Worm (Caenorhabditis elegans) whole organism, L2 larva: ENCODE data around the gene C18B10.6.

Experiments used
- F13H6.1 ChIP-seq: sonication (generic microtip); optimal IDR thresholded peaks from 2 replicates; lab custom pipeline; 2016; ENCODE audit warnings: missing genetic modification characterization, missing compliant biosample characterization
- Y55F3AM.14 ChIP-seq: fragments of 200-800 bp; sonication (Bioruptor generic); optimal IDR thresholded peaks from 2 replicates; lab custom pipeline; 2018; ENCODE audit warnings: mild to moderate bottlenecking, missing genetic modification characterization, missing compliant biosample characterization
- ZK546.5 ChIP-seq: sonication (generic microtip); optimal IDR thresholded peaks from 2 replicates; lab custom pipeline; 2017; ENCODE audit warnings: missing biosample characterization, missing genetic modification characterization
- alr-1 ChIP-seq: fragments of 150-350 bp; optimal IDR thresholded peaks from 2 replicates; lab custom pipeline; 2014; ENCODE audit warnings: missing biosample characterization, missing genetic modification characterization
- ama-1 ChIP-seq: fragments of 150-350 bp; optimal IDR thresholded peaks from 2 replicates; lab custom pipeline; 2018; ENCODE audit warnings: inconsistent platforms
- ceh-82 ChIP-seq: fragments of 150-350 bp; optimal IDR thresholded peaks from 2 replicates; lab custom pipeline; 2014; ENCODE audit warnings: missing biosample characterization, missing genetic modification characterization
- dmd-4 ChIP-seq: sonication (generic microtip); optimal IDR thresholded peaks from 2 replicates; lab custom pipeline; 2017; ENCODE audit warnings: missing biosample characterization, missing genetic modification characterization
- egl-27 ChIP-seq: sonication (generic microtip); optimal IDR thresholded peaks from 3 replicates; lab custom pipeline; 2017; ENCODE audit warnings: missing biosample characterization, missing genetic modification reagents, missing genetic modification characterization
- elt-1 ChIP-seq: fragments of 150-350 bp; optimal IDR thresholded peaks from 2 replicates; lab custom pipeline; 2014; ENCODE audit warnings: missing biosample characterization, missing genetic modification characterization
- elt-3 ChIP-seq: sonication (generic microtip); optimal IDR thresholded peaks from 2 replicates; lab custom pipeline; 2017; ENCODE audit warnings: missing biosample characterization, missing genetic modification characterization
- gmeb-1 ChIP-seq: fragments of 150-350 bp; optimal IDR thresholded peaks from 2 replicates; lab custom pipeline; 2014; ENCODE audit warnings: missing biosample characterization, missing genetic modification characterization
- lin-11 ChIP-seq: fragments of 150-350 bp; sonication (generic microtip); optimal IDR thresholded peaks from 2 replicates; lab custom pipeline; 2014; ENCODE audit warnings: missing biosample characterization, missing genetic modification characterization, inconsistent platforms, mixed read lengths
- lin-13 ChIP-seq: fragments of 150-350 bp; optimal IDR thresholded peaks from 2 replicates; lab custom pipeline; 2014; ENCODE audit warnings: missing biosample characterization, missing genetic modification reagents, missing genetic modification characterization
- lin-39 ChIP-seq: fragments of 150-350 bp; optimal IDR thresholded peaks from 2 replicates; lab custom pipeline; 2014; ENCODE audit warnings: missing biosample characterization, missing genetic modification reagents, missing genetic modification characterization
- lsy-2 ChIP-seq, 2 experiments: fragments of 150-350 bp in 1 of 2; sonication (generic microtip) in 1 of 2; optimal IDR thresholded peaks; 2 replicates each; lab custom pipeline; 2014 to 2017; ENCODE audit warnings: missing biosample characterization in 2 of 2, missing genetic modification characterization in 2 of 2
- mab-5 ChIP-seq: fragments of 150-350 bp; optimal IDR thresholded peaks from 2 replicates; lab custom pipeline; 2014; ENCODE audit warnings: missing biosample characterization, missing genetic modification characterization
- mbf-1 ChIP-seq: sonication (generic microtip); optimal IDR thresholded peaks from 2 replicates; lab custom pipeline; 2017; ENCODE audit warnings: missing biosample characterization, missing genetic modification characterization
- mdl-1 ChIP-seq, 2 experiments: fragments of 150-350 bp in 1 of 2; sonication (generic microtip) in 1 of 2; optimal IDR thresholded peaks; 2 replicates each; lab custom pipeline; 2017; ENCODE audit warnings: missing biosample characterization in 2 of 2, missing genetic modification characterization in 2 of 2
- nhr-11 ChIP-seq: fragments of 150-350 bp; optimal IDR thresholded peaks from 2 replicates; lab custom pipeline; 2014; ENCODE audit warnings: missing biosample characterization, missing genetic modification characterization
- nhr-12 ChIP-seq: fragments of 150-350 bp; optimal IDR thresholded peaks from 2 replicates; lab custom pipeline; 2014; ENCODE audit warnings: missing biosample characterization, missing genetic modification characterization
- nhr-129 ChIP-seq: fragments of 150-350 bp; optimal IDR thresholded peaks from 2 replicates; lab custom pipeline; 2014; ENCODE audit warnings: missing biosample characterization, missing genetic modification characterization
- nhr-23 ChIP-seq: fragments of 150-350 bp; optimal IDR thresholded peaks from 2 replicates; lab custom pipeline; 2014; ENCODE audit warnings: missing biosample characterization, missing genetic modification reagents, missing genetic modification characterization
- nhr-25 ChIP-seq: fragments of 150-350 bp; sonication (generic microtip); optimal IDR thresholded peaks from 3 replicates; lab custom pipeline; 2014; ENCODE audit warnings: missing biosample characterization, missing genetic modification characterization
- nhr-6 ChIP-seq: fragments of 150-350 bp; optimal IDR thresholded peaks from 2 replicates; lab custom pipeline; 2014; ENCODE audit warnings: missing biosample characterization, missing genetic modification characterization
- nhr-77 ChIP-seq: fragments of 150-350 bp; optimal IDR thresholded peaks from 2 replicates; lab custom pipeline; 2014; ENCODE audit warnings: missing biosample characterization, missing genetic modification characterization
- sem-4 ChIP-seq: fragments of 150-350 bp; optimal IDR thresholded peaks from 2 replicates; lab custom pipeline; 2014; ENCODE audit warnings: missing biosample characterization, missing genetic modification reagents, missing genetic modification characterization
- skn-1 ChIP-seq: sonication (generic microtip); optimal IDR thresholded peaks from 2 replicates; lab custom pipeline; 2017; ENCODE audit warnings: missing biosample characterization, missing genetic modification characterization
- sma-3 ChIP-seq: sonication (generic microtip); optimal IDR thresholded peaks from 2 replicates; lab custom pipeline; 2016; ENCODE audit warnings: missing genetic modification reagents, missing genetic modification characterization, missing compliant biosample characterization
- unc-39 ChIP-seq: fragments of 150-350 bp; optimal IDR thresholded peaks from 2 replicates; lab custom pipeline; 2014; ENCODE audit warnings: missing biosample characterization, missing genetic modification characterization
- unc-55 ChIP-seq: fragments of 150-350 bp; sonication (generic microtip); optimal IDR thresholded peaks from 3 replicates; lab custom pipeline; 2014; ENCODE audit warnings: missing biosample characterization, missing genetic modification reagents, missing genetic modification characterization
- unc-62 ChIP-seq: fragments of 150-350 bp; optimal IDR thresholded peaks from 2 replicates; lab custom pipeline; 2014; ENCODE audit warnings: missing biosample characterization, missing genetic modification reagents, missing genetic modification characterization
- zag-1 ChIP-seq: fragments of 150-350 bp; optimal IDR thresholded peaks from 2 replicates; lab custom pipeline; 2014; ENCODE audit warnings: missing biosample characterization, missing genetic modification characterization
- ztf-1 ChIP-seq: fragments of 200-800 bp; sonication (Bioruptor generic); conservative IDR thresholded peaks from 2 replicates; pipeline ENCODE4 v1.3.6; 2022; ENCODE audit warnings: missing genetic modification characterization, missing compliant biosample characterization
- ztf-11 ChIP-seq: sonication (generic microtip); optimal IDR thresholded peaks from 2 replicates; lab custom pipeline; 2017; ENCODE audit warnings: missing biosample characterization, missing genetic modification characterization
- ztf-4 ChIP-seq: fragments of 150-350 bp; optimal IDR thresholded peaks from 2 replicates; lab custom pipeline; 2014; ENCODE audit warnings: missing biosample characterization, missing genetic modification characterization

The C18B10.6 gene

ce11 chrV:7465509-7465908, 15.3 kb downstream of the C18B10.6 start, which contains the start of gene F25E5.1 (continued):
- TF ChIP-seq ceh-82 (tag; lab: Kevin White, UChicago) (no peak), ztf-1 (GFP tag; lab: Robert Waterston, UW) (no peak), nhr-12 (tag; lab: Kevin White, UChicago) (no peak), lsy-2 (tag; optimal IDR thresholded peaks at IDR 0.05; lab: Kevin White, UChicago) (peak in 1 of 2 experiments; percentile 2), zag-1 (tag; lab: Kevin White, UChicago) (peak; percentile 13), nhr-6 (tag; lab: Kevin White, UChicago) (no peak), lin-39 (tag; lab: Kevin White, UChicago) (no peak), unc-62 (no peak), ztf-4 (tag; lab: Kevin White, UChicago) (no peak), gmeb-1 (tag; lab: Kevin White, UChicago) (peak; percentile 56), nhr-129 (tag; lab: Kevin White, UChicago) (no peak), sem-4 (tag; lab: Kevin White, UChicago) (no peak), mdl-1 (tag; optimal IDR thresholded peaks at IDR 0.05; lab: Kevin White, UChicago) (peak in 1 of 2 experiments; percentile 57)
- TF ChIP-seq, all 48 proteins: peak for 11

ce11 chrV:7464696-7465095, 16.2 kb downstream of the C18B10.6 start, which contains the start of gene srh-89:
TSS of gene srh-89 (minus strand) at chrV:7464796.
- TF ChIP-seq zag-1 (tag; lab: Kevin White, UChicago) (no peak), elt-1 (tag; lab: Kevin White, UChicago) (no peak), lin-39 (tag; lab: Kevin White, UChicago) (no peak), dmd-4 (tag; lab: Kevin White, UChicago) (no peak), ztf-11 (tag; lab: Kevin White, UChicago) (no peak), skn-1 (tag; lab: Kevin White, UChicago) (no peak), mbf-1 (no peak), egl-27 (no peak), sma-3 (no peak), F13H6.1 (no peak), nhr-23 (tag; lab: Kevin White, UChicago) (no peak), Y55F3AM.14 (GFP tag; lab: Kevin White, UChicago) (no peak), lin-11 (tag; lab: Kevin White, UChicago) (no peak), alr-1 (tag; lab: Kevin White, UChicago) (no peak)

- TF ChIP-seq unc-62 (no peak), elt-3 (no peak), lin-13 (GFP tag; lab: Kevin White, UChicago) (no peak), skn-1 (tag; lab: Kevin White, UChicago) (no peak), mab-5 (no peak), egl-27 (no peak), nhr-12 (tag; lab: Kevin White, UChicago) (no peak), mdl-1 (tag; optimal IDR thresholded peaks at IDR 0.05; lab: Kevin White, UChicago) (no peak), lsy-2 (tag; optimal IDR thresholded peaks at IDR 0.05; lab: Kevin White, UChicago) (no peak), nhr-77 (tag; lab: Kevin White, UChicago) (no peak), dmd-4 (tag; lab: Kevin White, UChicago) (no peak), nhr-11 (tag; lab: Kevin White, UChicago) (no peak), ZK546.5 (tag; lab: Kevin White, UChicago) (no peak), unc-55 (GFP tag; lab: Kevin White, UChicago) (no peak), lin-11 (tag; lab: Kevin White, UChicago) (no peak), ama-1 (lab: Kevin White, UChicago) (no peak), nhr-6 (tag; lab: Kevin White, UChicago) (no peak), nhr-25 (tag; lab: Kevin White, UChicago) (no peak), ztf-1 (GFP tag; lab: Robert Waterston, UW) (no peak)
Observed at ce11 chrV:7460898-7461297, 20.0 kb downstream of the C18B10.6 start, which contains the start of gene srh-92. TSS of gene srh-92 (minus strand) at chrV:7460998.

- TF ChIP-seq nhr-23 (tag; lab: Kevin White, UChicago) (no peak), unc-39 (tag; lab: Kevin White, UChicago) (no peak), nhr-12 (tag; lab: Kevin White, UChicago) (no peak), ztf-4 (tag; lab: Kevin White, UChicago) (no peak), F13H6.1 (no peak), elt-1 (tag; lab: Kevin White, UChicago) (no peak), gmeb-1 (tag; lab: Kevin White, UChicago) (no peak), mdl-1 (tag; optimal IDR thresholded peaks at IDR 0.05; lab: Kevin White, UChicago) (no peak), elt-3 (no peak), alr-1 (tag; lab: Kevin White, UChicago) (no peak), lin-13 (GFP tag; lab: Kevin White, UChicago) (no peak), unc-55 (GFP tag; lab: Kevin White, UChicago) (no peak)
Observed at ce11 chrV:7455008-7455407, 25.8 kb downstream of the C18B10.6 start, which contains the start of gene F25E5.2. TSS of gene F25E5.2 (plus strand) at chrV:7455308.
